Worm (Caenorhabditis elegans) whole organism, L2 larva: ENCODE data around the gene C33F10.14.

ENCODE experiments used
- alr-1 ChIP-seq: fragments of 150-350 bp; optimal IDR thresholded peaks from 2 replicates; lab custom pipeline; 2014; ENCODE audit warnings: missing biosample characterization, missing genetic modification characterization
- ama-1 ChIP-seq: fragments of 150-350 bp; optimal IDR thresholded peaks from 2 replicates; lab custom pipeline; 2018; ENCODE audit warnings: inconsistent platforms
- blmp-1 ChIP-seq: sonication (generic microtip); optimal IDR thresholded peaks from 2 replicates; lab custom pipeline; 2017; ENCODE audit warnings: missing genetic modification characterization, mild to moderate bottlenecking, missing compliant biosample characterization, antibody characterized with exemption, moderate library complexity; ENCODE audit not compliant: insufficient read depth
- nhr-77 ChIP-seq: fragments of 150-350 bp; optimal IDR thresholded peaks from 2 replicates; lab custom pipeline; 2014; ENCODE audit warnings: missing biosample characterization, missing genetic modification characterization

ce11 chrII:4802917-4803316 is 5.7 kb downstream of the C33F10.14 start:
- TF ChIP-seq alr-1 (tag; lab: Kevin White, UChicago) (no peak), blmp-1 (tag; lab: Kevin White, UChicago) (peak; percentile 77), nhr-77 (tag; lab: Kevin White, UChicago) (no peak), ama-1 (lab: Kevin White, UChicago) (no peak)
